Worm (Caenorhabditis elegans) whole organism, L2 larva: Measurements from ENCODE around the gene srh-44.

Experiments used
- ZK546.5 ChIP-seq: sonication (generic microtip); optimal IDR thresholded peaks from 2 replicates; lab custom pipeline; 2017; ENCODE audit warnings: missing biosample characterization, missing genetic modification characterization
- fos-1 ChIP-seq: fragments of 150-350 bp; optimal IDR thresholded peaks from 2 replicates; lab custom pipeline; 2014; ENCODE audit warnings: missing biosample characterization, missing genetic modification characterization
- mdl-1 ChIP-seq, 2 experiments: fragments of 150-350 bp in 1 of 2; sonication (generic microtip) in 1 of 2; optimal IDR thresholded peaks; 2 replicates each; lab custom pipeline; 2017; ENCODE audit warnings: missing biosample characterization in 2 of 2, missing genetic modification characterization in 2 of 2
- nhr-11 ChIP-seq: fragments of 150-350 bp; optimal IDR thresholded peaks from 2 replicates; lab custom pipeline; 2014; ENCODE audit warnings: missing biosample characterization, missing genetic modification characterization
- nhr-23 ChIP-seq: fragments of 150-350 bp; optimal IDR thresholded peaks from 2 replicates; lab custom pipeline; 2014; ENCODE audit warnings: missing biosample characterization, missing genetic modification reagents, missing genetic modification characterization
- skn-1 ChIP-seq: sonication (generic microtip); optimal IDR thresholded peaks from 2 replicates; lab custom pipeline; 2017; ENCODE audit warnings: missing biosample characterization, missing genetic modification characterization
- unc-39 ChIP-seq: fragments of 150-350 bp; optimal IDR thresholded peaks from 2 replicates; lab custom pipeline; 2014; ENCODE audit warnings: missing biosample characterization, missing genetic modification characterization
- unc-62 ChIP-seq: fragments of 150-350 bp; optimal IDR thresholded peaks from 2 replicates; lab custom pipeline; 2014; ENCODE audit warnings: missing biosample characterization, missing genetic modification reagents, missing genetic modification characterization

ce11 chrII:11555634-11556033 lies 40.8 kb downstream of the srh-44 start, which contains the start of gene F54D5.24:
- TF ChIP-seq unc-39 (tag; lab: Kevin White, UChicago) (no peak), nhr-23 (no peak), unc-62 (no peak), ZK546.5 (no peak), mdl-1 (tag; optimal IDR thresholded peaks at IDR 0.05; lab: Kevin White, UChicago) (no peak), skn-1 (tag; lab: Kevin White, UChicago) (no peak), nhr-11 (no peak), fos-1 (tag; lab: Kevin White, UChicago) (no peak)
